Worm (Caenorhabditis elegans): ENCODE data around the gene Y57G7A.11.

Gene Y57G7A.11

DNA sequence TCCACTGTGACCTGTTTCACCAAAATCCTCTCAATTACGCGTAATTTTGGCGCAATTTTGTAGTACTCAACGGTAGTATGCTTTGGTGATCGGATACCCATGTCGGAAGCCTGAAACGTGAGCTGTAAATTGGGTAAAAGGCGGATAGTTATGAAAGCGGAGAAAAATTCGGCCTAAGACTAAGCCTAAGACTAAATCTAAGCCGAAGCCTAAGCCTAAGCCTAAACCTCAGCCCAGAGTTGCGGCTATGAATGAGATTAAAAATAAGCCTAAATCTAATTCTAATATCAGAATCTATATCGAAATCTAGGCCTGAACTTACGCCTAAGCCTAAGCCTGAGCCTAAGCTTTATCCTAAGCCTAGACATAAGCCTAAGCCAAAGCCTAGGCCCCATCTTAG lies 24.4 kb downstream of the Y57G7A.11 start, which contains the start of gene lin-42:
lin-42 (minus strand) TSS at position 101 of the 400 bp plus-strand sequence.
- TF ChIP-seq nhr-12 (tag; optimal IDR thresholded peaks at IDR 0.05) = no peak
- TF ChIP-seq flh-1 (GFP tag; optimal IDR thresholded peaks at IDR 0.05) = no peak
- TF ChIP-seq hlh-1 (tag; optimal IDR thresholded peaks at IDR 0.05) = no peak
- TF ChIP-seq ceh-43 (GFP tag; optimal IDR thresholded peaks at IDR 0.05) = no peak
- no peak for TF ChIP-seq nhr-2 (tag; optimal IDR thresholded peaks at IDR 0.05)
- no peak for TF ChIP-seq ces-1 (GFP tag; optimal IDR thresholded peaks at IDR 0.05)
- TF ChIP-seq mep-1 (tag; optimal IDR thresholded peaks at IDR 0.05) = no peak
- no peak for TF ChIP-seq blmp-1 (tag; optimal IDR thresholded peaks at IDR 0.05)
- TF ChIP-seq elt-1 (tag; optimal IDR thresholded peaks at IDR 0.05; ENCODE audit: borderline replicate concordance, insufficient read depth) = no peak
- no peak for TF ChIP-seq mls-2 (tag; optimal IDR thresholded peaks at IDR 0.05)
- TF ChIP-seq tbx-8 (GFP tag; optimal IDR thresholded peaks at IDR 0.05) = no peak
- no peak for TF ChIP-seq drap-1 (GFP tag; optimal IDR thresholded peaks at IDR 0.05)
- no peak for TF ChIP-seq unc-120 (tag; optimal IDR thresholded peaks at IDR 0.05; ENCODE audit: poor library complexity, severe bottlenecking)
- no peak for TF ChIP-seq elt-3 (tag; optimal IDR thresholded peaks at IDR 0.05)
- no peak for TF ChIP-seq cnd-1 (tag; optimal IDR thresholded peaks at IDR 0.05)
- TF ChIP-seq sptf-1 (tag; optimal IDR thresholded peaks at IDR 0.05) = no peak

DNA sequence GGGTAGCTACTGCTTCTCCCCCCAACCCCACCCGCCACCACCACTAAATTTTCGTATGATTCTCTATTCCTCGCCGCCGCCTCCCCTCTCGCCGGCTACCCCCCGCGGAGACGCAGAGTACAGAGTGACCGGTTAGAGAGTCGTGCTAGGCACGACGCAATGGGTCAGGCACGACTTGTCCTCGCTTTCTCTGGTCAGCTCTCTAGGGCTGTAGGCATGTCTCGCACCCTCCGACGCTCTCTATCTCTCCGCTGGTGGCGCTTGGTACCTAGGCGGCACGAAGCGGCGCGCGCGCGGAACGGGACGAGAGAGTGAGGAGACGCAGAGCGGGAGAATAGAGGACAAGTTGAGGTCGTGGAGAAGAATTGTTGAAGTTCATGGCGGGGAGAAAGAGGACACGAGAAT lies 29.8 kb downstream of the Y57G7A.11 start:
- TF ChIP-seq nhr-237 (tag; optimal IDR thresholded peaks at IDR 0.05) (peak; percentile 79), lin-13 (tag; optimal IDR thresholded peaks at IDR 0.05) (peak; percentile 40), nhr-76 (tag; optimal IDR thresholded peaks at IDR 0.05) (no peak), elt-1 (tag; optimal IDR thresholded peaks at IDR 0.05; ENCODE audit: borderline replicate concordance, insufficient read depth) (peak; percentile 62), unc-39 (tag; optimal IDR thresholded peaks at IDR 0.05) (peak; percentile 13), pha-4 (tag; optimal IDR thresholded peaks at IDR 0.05) (peak; percentile 81), drap-1 (GFP tag; optimal IDR thresholded peaks at IDR 0.05) (peak; percentile 74), mep-1 (tag; optimal IDR thresholded peaks at IDR 0.05) (peak; percentile 62), blmp-1 (tag; optimal IDR thresholded peaks at IDR 0.05) (no peak), ces-1 (GFP tag; optimal IDR thresholded peaks at IDR 0.05) (peak; percentile 55), flh-1 (GFP tag; optimal IDR thresholded peaks at IDR 0.05) (no peak), nhr-2 (tag; optimal IDR thresholded peaks at IDR 0.05) (peak; percentile 98), elt-3 (tag; optimal IDR thresholded peaks at IDR 0.05) (peak; percentile 37), hlh-1 (tag; optimal IDR thresholded peaks at IDR 0.05) (peak; percentile 62), mab-5 (tag; optimal IDR thresholded peaks at IDR 0.05) (no peak), unc-62 (GFP tag; optimal IDR thresholded peaks at IDR 0.05) (peak; percentile 83), mls-2 (tag; optimal IDR thresholded peaks at IDR 0.05) (peak; percentile 84), sptf-1 (tag; optimal IDR thresholded peaks at IDR 0.05) (peak; percentile 83), lin-32 (GFP tag; optimal IDR thresholded peaks at IDR 0.05) (no peak), cnd-1 (tag; optimal IDR thresholded peaks at IDR 0.05) (peak; percentile 34), M03D4.4 (tag; optimal IDR thresholded peaks at IDR 0.05) (peak; percentile 35), nhr-12 (tag; optimal IDR thresholded peaks at IDR 0.05) (no peak), ceh-43 (GFP tag; optimal IDR thresholded peaks at IDR 0.05) (no peak), ceh-39 (tag; optimal IDR thresholded peaks at IDR 0.05) (no peak), unc-120 (tag; optimal IDR thresholded peaks at IDR 0.05; ENCODE audit: poor library complexity, severe bottlenecking) (peak; percentile 88), ham-2 (GFP tag; optimal IDR thresholded peaks at IDR 0.05) (peak; percentile 100), sem-2 (GFP tag; optimal IDR thresholded peaks at IDR 0.05) (no peak), ztf-11 (tag; optimal IDR thresholded peaks at IDR 0.05) (peak; percentile 87), tbx-8 (GFP tag; optimal IDR thresholded peaks at IDR 0.05) (no peak), ceh-83 (GFP tag; optimal IDR thresholded peaks at IDR 0.05) (peak; percentile 57), lsy-2 (tag; optimal IDR thresholded peaks at IDR 0.05) (peak; percentile 36), nhr-28 (tag; optimal IDR thresholded peaks at IDR 0.05) (no peak), bed-3 (GFP tag; optimal IDR thresholded peaks at IDR 0.05) (no peak), zip-8 (tag; optimal IDR thresholded peaks at IDR 0.05) (no peak), snpc-4 (tag; optimal IDR thresholded peaks at IDR 0.05) (no peak)

DNA sequence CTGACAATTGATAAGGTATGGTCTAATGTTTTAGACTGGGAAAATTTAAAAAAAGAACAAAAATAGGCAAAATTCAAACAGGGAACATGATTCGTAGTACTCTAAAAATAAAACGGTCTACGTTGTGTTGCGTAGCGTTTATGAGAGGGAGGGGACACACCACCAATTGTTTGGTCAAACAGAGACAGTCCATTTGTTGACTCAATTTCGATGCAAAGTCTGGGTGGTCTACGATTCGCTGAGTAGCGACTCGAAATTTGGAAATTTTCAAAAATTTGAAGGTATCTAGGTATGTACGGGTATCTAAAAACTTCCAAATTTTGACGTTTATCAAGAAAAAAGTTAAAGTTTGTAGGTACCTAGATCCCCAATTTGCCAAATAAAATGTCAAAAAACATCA lies 30.9 kb downstream of the Y57G7A.11 start:
- TF ChIP-seq mls-2 (tag; optimal IDR thresholded peaks at IDR 0.05) (no peak), pha-4 (tag; optimal IDR thresholded peaks at IDR 0.05) (peak; percentile 7)

All from whole organism, mixed stage, embryonic.